Fruit fly (Drosophila melanogaster) whole organism, embryonic: ENCODE results near the gene CG32425.

Source experiments
- CG1024 ChIP-seq: fragments of 200-800 bp; sonication (Bioruptor generic); IDR thresholded peaks from 2 replicates; pipeline ENCODE4 v1.3.6; 2022; ENCODE audit warnings: missing biosample characterization, missing genetic modification characterization
- CG11085 ChIP-seq: fragments of 200-800 bp; sonication (Bioruptor generic); IDR thresholded peaks from 2 replicates; pipeline ENCODE4 v1.3.6; 2022; ENCODE audit warnings: missing biosample characterization, missing genetic modification characterization
- CG13296 ChIP-seq: fragments of 200-800 bp; sonication (Bioruptor generic); optimal IDR thresholded peaks from 3 replicates; lab custom pipeline; 2018; ENCODE audit warnings: missing biosample characterization, mild to moderate bottlenecking, missing genetic modification characterization
- CG15514 ChIP-seq: fragments of 200-800 bp; sonication (Bioruptor generic); optimal IDR thresholded peaks from 3 replicates; lab custom pipeline; 2017; ENCODE audit warnings: missing biosample characterization, missing genetic modification characterization, mild to moderate bottlenecking, moderate library complexity, missing genetic modification reagents
- CG18262 ChIP-seq: fragments of 200-800 bp; optimal IDR thresholded peaks from 3 replicates; lab custom pipeline; 2019; ENCODE audit warnings: missing biosample characterization, mild to moderate bottlenecking, missing genetic modification characterization, moderate library complexity
- CG18764 ChIP-seq: fragments of 200-800 bp; sonication (Bioruptor generic); optimal IDR thresholded peaks from 3 replicates; lab custom pipeline; 2016; ENCODE audit warnings: missing biosample characterization, missing genetic modification characterization
- CG33213 ChIP-seq: fragments of 200-800 bp; sonication (Bioruptor generic); optimal IDR thresholded peaks from 3 replicates; lab custom pipeline; 2016; ENCODE audit warnings: missing biosample characterization, missing genetic modification characterization
- CG34376 ChIP-seq: fragments of 200-800 bp; sonication (Bioruptor generic); optimal IDR thresholded peaks from 2 replicates; lab custom pipeline; 2018; ENCODE audit warnings: missing biosample characterization, mild to moderate bottlenecking, missing genetic modification characterization
- CG4328 ChIP-seq: fragments of 200-800 bp; sonication (Bioruptor generic); optimal IDR thresholded peaks from 3 replicates; lab custom pipeline; 2017; ENCODE audit warnings: missing biosample characterization, missing genetic modification reagents, missing genetic modification characterization
- CG4360 ChIP-seq: fragments of 200-800 bp; sonication (Bioruptor generic); IDR thresholded peaks from 2 replicates; pipeline ENCODE4 v1.3.6; 2022; ENCODE audit warnings: missing biosample characterization, missing genetic modification characterization
- CG4707 ChIP-seq: fragments of 200-800 bp; sonication (Bioruptor generic); optimal IDR thresholded peaks from 2 replicates; lab custom pipeline; 2018; ENCODE audit warnings: missing biosample characterization, mild to moderate bottlenecking, missing genetic modification characterization, moderate library complexity
- CG4820 ChIP-seq: fragments of 200-800 bp; sonication (Bioruptor generic); optimal IDR thresholded peaks from 3 replicates; lab custom pipeline; 2016; ENCODE audit warnings: missing biosample characterization, missing genetic modification characterization
- CG5953 ChIP-seq: fragments of 200-800 bp; sonication (Bioruptor generic); IDR thresholded peaks from 2 replicates; pipeline ENCODE4 v1.3.6; 2022; ENCODE audit warnings: missing biosample characterization, missing genetic modification characterization
- CG6683 ChIP-seq: fragments of 200-800 bp; sonication (Bioruptor generic); optimal IDR thresholded peaks from 2 replicates; lab custom pipeline; 2017; ENCODE audit warnings: missing biosample characterization, mild to moderate bottlenecking, missing genetic modification characterization, missing genetic modification reagents
- CG6689 ChIP-seq: fragments of 200-800 bp; sonication (Bioruptor generic); IDR thresholded peaks from 2 replicates; pipeline ENCODE4 v1.3.6; 2022; ENCODE audit warnings: missing biosample characterization, missing genetic modification characterization
- CG9727 ChIP-seq: fragments of 200-800 bp; sonication (Bioruptor generic); optimal IDR thresholded peaks from 3 replicates; lab custom pipeline; 2017; ENCODE audit warnings: missing biosample characterization, mild to moderate bottlenecking, missing genetic modification characterization
- CG9876 ChIP-seq: fragments of 200-800 bp; sonication (Bioruptor generic); optimal IDR thresholded peaks from 2 replicates; lab custom pipeline; 2016; ENCODE audit warnings: missing biosample characterization, missing genetic modification characterization
- CoRest ChIP-seq: fragments of 200-800 bp; sonication (Bioruptor generic); optimal IDR thresholded peaks from 3 replicates; lab custom pipeline; 2018; ENCODE audit warnings: missing biosample characterization, mild to moderate bottlenecking, missing genetic modification characterization, moderate library complexity
- Dek ChIP-seq: fragments of 200-800 bp; sonication (Bioruptor generic); optimal IDR thresholded peaks from 3 replicates; lab custom pipeline; 2019; ENCODE audit warnings: missing biosample characterization, mild to moderate bottlenecking, missing genetic modification characterization, moderate library complexity
- Fer1 ChIP-seq: fragments of 200-800 bp; sonication (Bioruptor generic); optimal IDR thresholded peaks from 2 replicates; lab custom pipeline; 2017; ENCODE audit warnings: missing biosample characterization, mild to moderate bottlenecking, missing genetic modification characterization
- Hmx ChIP-seq: fragments of 200-800 bp; sonication (Bioruptor generic); optimal IDR thresholded peaks from 2 replicates; lab custom pipeline; 2016; ENCODE audit warnings: missing biosample characterization, missing genetic modification characterization
- Med ChIP-seq: fragments of 200-800 bp; sonication (Bioruptor generic); peaks from one replicate; lab custom pipeline; 2016; ENCODE audit warnings: missing biosample characterization, missing genetic modification characterization, mild to moderate bottlenecking, inconsistent platforms, moderate library complexity
- Mrtf ChIP-seq: fragments of 200-800 bp; sonication (Bioruptor generic); IDR thresholded peaks from 3 replicates; pipeline ENCODE4 v1.3.6; 2022; ENCODE audit warnings: missing biosample characterization, missing genetic modification characterization
- Myb ChIP-seq: fragments of 200-800 bp; sonication (Bioruptor generic); optimal IDR thresholded peaks from 2 replicates; lab custom pipeline; 2016; ENCODE audit warnings: missing biosample characterization, missing genetic modification characterization
- NK7.1 ChIP-seq: fragments of 200-800 bp; sonication (Bioruptor generic); optimal IDR thresholded peaks from 3 replicates; lab custom pipeline; 2016; ENCODE audit warnings: missing biosample characterization, missing genetic modification characterization
- Neu2 ChIP-seq: fragments of 200-800 bp; sonication (Bioruptor generic); optimal IDR thresholded peaks from 3 replicates; lab custom pipeline; 2016; ENCODE audit warnings: missing biosample characterization, missing genetic modification characterization, borderline replicate concordance
- Oli ChIP-seq: fragments of 200-800 bp; sonication (Bioruptor generic); optimal IDR thresholded peaks from 2 replicates; lab custom pipeline; 2018; ENCODE audit warnings: missing biosample characterization, mild to moderate bottlenecking, missing genetic modification characterization, moderate library complexity
- Six4 ChIP-seq: fragments of 200-800 bp; sonication (Bioruptor generic); optimal IDR thresholded peaks from 2 replicates; lab custom pipeline; 2016; ENCODE audit warnings: missing biosample characterization, missing genetic modification characterization
- Sry-β ChIP-seq: fragments of 200-800 bp; sonication (Bioruptor generic); optimal IDR thresholded peaks from 2 replicates; lab custom pipeline; 2018; ENCODE audit warnings: missing biosample characterization, mild to moderate bottlenecking, missing genetic modification characterization, moderate library complexity
- Usf ChIP-seq: fragments of 200-800 bp; sonication (Bioruptor generic); optimal IDR thresholded peaks from 2 replicates; lab custom pipeline; 2017; ENCODE audit warnings: missing genotype, missing biosample characterization, missing genetic modification characterization
- Xrp1 ChIP-seq: fragments of 200-800 bp; sonication (Bioruptor generic); IDR thresholded peaks from 2 replicates; pipeline ENCODE4 v1.3.6; 2022; ENCODE audit warnings: missing biosample characterization, missing genetic modification characterization
- YL-1 ChIP-seq: fragments of 200-800 bp; sonication (Bioruptor generic); optimal IDR thresholded peaks from 3 replicates; lab custom pipeline; 2017; ENCODE audit warnings: missing biosample characterization, mild to moderate bottlenecking, missing genetic modification characterization
- danr ChIP-seq: fragments of 200-800 bp; sonication (Bioruptor generic); IDR thresholded peaks from 2 replicates; pipeline ENCODE4 v1.3.6; 2022; ENCODE audit warnings: missing biosample characterization, missing genetic modification characterization
- emc ChIP-seq: fragments of 200-800 bp; sonication (Bioruptor generic); optimal IDR thresholded peaks from 2 replicates; lab custom pipeline; 2016; ENCODE audit warnings: missing biosample characterization, missing genetic modification characterization
- gce ChIP-seq: fragments of 200-800 bp; sonication (Bioruptor generic); IDR thresholded peaks from 3 replicates; pipeline ENCODE4 v1.3.6; 2022; ENCODE audit warnings: missing biosample characterization, missing genetic modification characterization
- gsb ChIP-seq: fragments of 200-800 bp; sonication (Bioruptor generic); IDR thresholded peaks from 2 replicates; pipeline ENCODE4 v1.3.6; 2022; ENCODE audit warnings: missing biosample characterization, missing genetic modification characterization
- her ChIP-seq: fragments of 200-800 bp; sonication (Bioruptor generic); optimal IDR thresholded peaks from 2 replicates; lab custom pipeline; 2016; ENCODE audit warnings: missing biosample characterization, missing genetic modification characterization
- hth ChIP-seq: fragments of >200 bp; optimal IDR thresholded peaks from 2 replicates; lab custom pipeline; 2017; ENCODE audit warnings: inconsistent platforms
- ind ChIP-seq: fragments of 200-800 bp; sonication (Bioruptor generic); optimal IDR thresholded peaks from 3 replicates; lab custom pipeline; 2016; ENCODE audit warnings: missing biosample characterization, missing genetic modification characterization
- kay ChIP-seq: fragments of 200-800 bp; sonication (Bioruptor generic); optimal IDR thresholded peaks from 2 replicates; lab custom pipeline; 2016; ENCODE audit warnings: missing biosample characterization, missing genetic modification characterization
- lmd ChIP-seq: fragments of 200-800 bp; sonication (Bioruptor generic); IDR thresholded peaks from 2 replicates; pipeline ENCODE4 v1.3.6; 2022; ENCODE audit warnings: missing biosample characterization, missing genetic modification characterization
- mam ChIP-seq: fragments of 200-800 bp; sonication (Bioruptor generic); optimal IDR thresholded peaks from 3 replicates; lab custom pipeline; 2016; ENCODE audit warnings: missing biosample characterization, missing genetic modification characterization
- org-1 ChIP-seq: fragments of 200-800 bp; sonication (Bioruptor generic); optimal IDR thresholded peaks from 2 replicates; lab custom pipeline; 2017; ENCODE audit warnings: missing biosample characterization, missing genetic modification characterization
- pnt ChIP-seq: fragments of 200-800 bp; sonication (Bioruptor generic); optimal IDR thresholded peaks from 3 replicates; lab custom pipeline; 2016; ENCODE audit warnings: missing biosample characterization, missing genetic modification characterization
- schlank ChIP-seq: fragments of 200-800 bp; sonication (Bioruptor generic); optimal IDR thresholded peaks from 2 replicates; lab custom pipeline; 2018; ENCODE audit warnings: missing biosample characterization, mild to moderate bottlenecking, missing genetic modification characterization
- slou ChIP-seq: fragments of 200-800 bp; sonication (Bioruptor generic); optimal IDR thresholded peaks from 3 replicates; lab custom pipeline; 2016; ENCODE audit warnings: missing biosample characterization, missing genetic modification characterization
- trem ChIP-seq: fragments of 200-800 bp; optimal IDR thresholded peaks from 3 replicates; lab custom pipeline; 2019; ENCODE audit warnings: missing biosample characterization, mild to moderate bottlenecking, missing genetic modification characterization, moderate library complexity
- unc-4 ChIP-seq: fragments of 200-800 bp; sonication (Bioruptor generic); IDR thresholded peaks from 2 replicates; pipeline ENCODE4 v1.3.6; 2022; ENCODE audit warnings: missing biosample characterization, missing genetic modification characterization; ENCODE audit not compliant: partially characterized antibody
- vnd ChIP-seq: fragments of 200-800 bp; sonication (Bioruptor generic); IDR thresholded peaks from 3 replicates; pipeline ENCODE4 v1.3.6; 2022; ENCODE audit warnings: missing biosample characterization, missing genetic modification characterization; ENCODE audit not compliant: partially characterized antibody

The CG32425 gene

dm6 chr3L:20493417-20494261, 3.5 kb upstream of the CG32425 start (continued):
- no peak for TF ChIP-seq slou (GFP tag; lab: Kevin White, UChicago)
- TF ChIP-seq Dek (tag; lab: Kevin White, UChicago): peak; percentile 78
- peak; percentile 2 for TF ChIP-seq CG18764
- TF ChIP-seq danr (GFP tag; lab: Robert Waterston, UW): peak; percentile 68; the same call in 1 of the 2 replicates
- peak; percentile 79 for TF ChIP-seq Xrp1 (GFP tag; lab: Robert Waterston, UW)
- TF ChIP-seq vnd (GFP tag; lab: Robert Waterston, UW): no peak
- TF ChIP-seq CoRest (tag; lab: Kevin White, UChicago): peak; percentile 73
- TF ChIP-seq CG9876 (GFP tag; lab: Kevin White, UChicago): no peak
- TF ChIP-seq CG15514 (GFP tag; lab: Kevin White, UChicago): peak; percentile 56
- TF ChIP-seq NK7.1 (GFP tag; lab: Kevin White, UChicago): no peak
- no peak for TF ChIP-seq CG4328 (GFP tag; lab: Kevin White, UChicago)
- peak; percentile 57 for TF ChIP-seq Hmx (GFP tag; lab: Kevin White, UChicago)
- no peak for TF ChIP-seq YL-1 (GFP tag; lab: Kevin White, UChicago)
- TF ChIP-seq unc-4: no peak
- no peak for TF ChIP-seq hth (lab: Kevin White, UChicago)
- TF ChIP-seq lmd (GFP tag; lab: Robert Waterston, UW): peak; percentile 79
- TF ChIP-seq mam (GFP tag; lab: Kevin White, UChicago): peak; percentile 55
- TF ChIP-seq Med (GFP tag; lab: Kevin White, UChicago): peak; percentile 86
- no peak for TF ChIP-seq schlank (tag; lab: Kevin White, UChicago)
- peak; percentile 67 for TF ChIP-seq CG4360 (GFP tag; lab: Robert Waterston, UW)
- TF ChIP-seq CG9727 (GFP tag; lab: Kevin White, UChicago): peak; percentile 73
- TF ChIP-seq kay (GFP tag; lab: Kevin White, UChicago): no peak
- TF ChIP-seq emc (GFP tag; lab: Kevin White, UChicago): peak; percentile 7
- peak; percentile 58; the same call in 1 of the 2 replicates for TF ChIP-seq CG11085 (GFP tag; lab: Robert Waterston, UW)
- 0 out of 3 replicates have a peak, but pooled peaks have one; percentile 47 for TF ChIP-seq gce (GFP tag; lab: Robert Waterston, UW)
- TF ChIP-seq CG6689 (GFP tag; lab: Robert Waterston, UW): peak; percentile 81
- peak; percentile 36; the same call in 1 of the 2 replicates for TF ChIP-seq CG5953 (GFP tag; lab: Robert Waterston, UW)
- peak; percentile 78 for TF ChIP-seq Oli (tag; lab: Kevin White, UChicago)
- peak; percentile 67 for TF ChIP-seq ind (GFP tag; lab: Kevin White, UChicago)
- no peak for TF ChIP-seq CG1024 (GFP tag; lab: Robert Waterston, UW)
- TF ChIP-seq CG6683 (GFP tag; lab: Kevin White, UChicago): peak; percentile 37
- TF ChIP-seq her (GFP tag; lab: Kevin White, UChicago): peak; percentile 32
- peak; percentile 64; the same call in 1 of the 3 replicates for TF ChIP-seq Mrtf
- no peak for TF ChIP-seq CG4707 (GFP tag; lab: Kevin White, UChicago)
- no peak for TF ChIP-seq pnt
- TF ChIP-seq org-1 (GFP tag; lab: Kevin White, UChicago): peak; percentile 58
- peak; percentile 77 for TF ChIP-seq CG18262
- TF ChIP-seq Sry-β (GFP tag; lab: Kevin White, UChicago): no peak
- peak; percentile 70 for TF ChIP-seq CG13296 (GFP tag; lab: Kevin White, UChicago)
- TF ChIP-seq Six4 (GFP tag; lab: Kevin White, UChicago): peak; percentile 44
- peak; percentile 10 for TF ChIP-seq CG34376 (GFP tag; lab: Kevin White, UChicago)
- TF ChIP-seq Fer1 (GFP tag; lab: Kevin White, UChicago): peak; percentile 80
- TF ChIP-seq CG4820: peak; percentile 44
- 0 out of 2 replicates have a peak, but pooled peaks have one; percentile 41 for TF ChIP-seq gsb
- no peak for TF ChIP-seq Neu2
- peak; percentile 42 for TF ChIP-seq Usf (GFP tag; lab: Kevin White, UChicago)
- peak; percentile 9 for TF ChIP-seq trem (tag; lab: Kevin White, UChicago)
- TF ChIP-seq CG33213 (GFP tag; lab: Kevin White, UChicago): peak; percentile 4
- peak; percentile 12 for TF ChIP-seq Myb (GFP tag; lab: Kevin White, UChicago)
